Worm (Caenorhabditis elegans) whole organism, late embryonic: ENCODE measurements around the gene B0513.4.

Source experiments
- Y22D7AL.16 ChIP-seq: sonication (generic microtip); optimal IDR thresholded peaks from 2 replicates; lab custom pipeline; 2016; ENCODE audit warnings: missing genetic modification characterization, missing compliant biosample characterization
- ama-1 ChIP-seq: fragments of 150-350 bp; optimal IDR thresholded peaks from 2 replicates; lab custom pipeline; 2014
- ceh-19 ChIP-seq: fragments of 200-800 bp; sonication (Bioruptor generic); optimal IDR thresholded peaks from 2 replicates; lab custom pipeline; 2018; ENCODE audit warnings: mild to moderate bottlenecking, missing genetic modification characterization, missing compliant biosample characterization
- ceh-45 ChIP-seq: fragments of 200-800 bp; sonication (Bioruptor generic); IDR thresholded peaks from 2 replicates; pipeline ENCODE4 v1.3.6; 2022; ENCODE audit warnings: missing genetic modification reagents, missing genetic modification characterization, missing compliant biosample characterization
- ceh-48 ChIP-seq: sonication (generic microtip); optimal IDR thresholded peaks from 2 replicates; lab custom pipeline; 2016; ENCODE audit warnings: missing genetic modification characterization, inconsistent platforms, missing compliant biosample characterization
- elt-2 ChIP-seq: sonication (generic microtip); optimal IDR thresholded peaks from 2 replicates; lab custom pipeline; 2016; ENCODE audit warnings: missing genetic modification reagents, missing genetic modification characterization, missing compliant biosample characterization
- pat-9 ChIP-seq: fragments of 200-800 bp; sonication (Bioruptor generic); optimal IDR thresholded peaks from 2 replicates; lab custom pipeline; 2018; ENCODE audit warnings: mild to moderate bottlenecking, missing genetic modification characterization, moderate library complexity, missing compliant biosample characterization
- sox-4 ChIP-seq: sonication (generic microtip); optimal IDR thresholded peaks from 2 replicates; lab custom pipeline; 2017; ENCODE audit warnings: mild to moderate bottlenecking, missing genetic modification characterization, inconsistent platforms, missing compliant biosample characterization
- zip-5 ChIP-seq: sonication (generic microtip); optimal IDR thresholded peaks from 2 replicates; lab custom pipeline; 2016; ENCODE audit warnings: missing genetic modification characterization, missing compliant biosample characterization

- TF ChIP-seq elt-2 (tag; lab: Kevin White, UChicago) (no peak), pat-9 (tag; lab: Kevin White, UChicago) (no peak), zip-5 (tag; lab: Kevin White, UChicago) (no peak), ama-1 (lab: Kevin White, UChicago) (no peak), sox-4 (tag; lab: Kevin White, UChicago) (no peak), ceh-48 (no peak), ceh-45 (no peak), Y22D7AL.16 (tag; lab: Kevin White, UChicago) (no peak), ceh-19 (no peak)
These were observed 26.4 kb downstream of the B0513.4 start for ce11 chrIV:13906369-13906768.
